Worm (Caenorhabditis elegans): ENCODE data around the gene C47E8.9.

DNA sequence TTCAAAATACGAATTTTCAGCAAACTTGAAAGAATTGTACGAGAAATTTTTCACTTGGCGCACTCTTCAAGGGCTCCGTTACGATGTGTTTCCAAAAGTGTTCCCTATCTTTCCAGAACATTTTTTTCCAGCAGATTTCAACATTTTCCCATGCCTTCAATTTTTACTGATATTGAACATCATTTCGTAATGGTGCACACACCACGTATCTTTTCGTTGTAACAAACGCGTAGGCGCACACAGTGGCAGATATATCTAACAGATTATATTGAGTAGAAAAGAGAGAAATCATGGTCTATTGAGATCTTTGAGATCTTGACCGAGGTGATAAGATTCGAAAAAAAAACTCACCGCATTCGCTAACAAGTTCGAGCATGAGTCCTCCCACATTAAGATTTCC lies 32.6 kb downstream of the C47E8.9 start:
- TF ChIP-seq hlh-12 (tag; optimal IDR thresholded peaks at IDR 0.05) = no peak
- TF ChIP-seq nhr-179 (tag; optimal IDR thresholded peaks at IDR 0.05) = no peak
- TF ChIP-seq nhr-90 (tag; optimal IDR thresholded peaks at IDR 0.05) = no peak
- no peak for TF ChIP-seq egrh-3 (GFP tag; IDR thresholded peaks at IDR 0.05)
- no peak for TF ChIP-seq bed-2 (GFP tag; IDR thresholded peaks at IDR 0.05)
- no peak for TF ChIP-seq efl-1 (GFP tag; optimal IDR thresholded peaks at IDR 0.05)
- no peak for TF ChIP-seq F22D6.2 (tag; optimal IDR thresholded peaks at IDR 0.05)
- TF ChIP-seq ccch-3 (GFP tag; optimal IDR thresholded peaks at IDR 0.05) = no peak
- no peak for TF ChIP-seq dpl-1 (GFP tag; optimal IDR thresholded peaks at IDR 0.05)
